Worm (Caenorhabditis elegans): ENCODE data around the gene pgap-3.
"Not testable (repeated sequence)": the region's sequence is repeated elsewhere in the genome, so short reads cannot be mapped to it uniquely, and the experiment has no call there.

Gene pgap-3

DNA sequence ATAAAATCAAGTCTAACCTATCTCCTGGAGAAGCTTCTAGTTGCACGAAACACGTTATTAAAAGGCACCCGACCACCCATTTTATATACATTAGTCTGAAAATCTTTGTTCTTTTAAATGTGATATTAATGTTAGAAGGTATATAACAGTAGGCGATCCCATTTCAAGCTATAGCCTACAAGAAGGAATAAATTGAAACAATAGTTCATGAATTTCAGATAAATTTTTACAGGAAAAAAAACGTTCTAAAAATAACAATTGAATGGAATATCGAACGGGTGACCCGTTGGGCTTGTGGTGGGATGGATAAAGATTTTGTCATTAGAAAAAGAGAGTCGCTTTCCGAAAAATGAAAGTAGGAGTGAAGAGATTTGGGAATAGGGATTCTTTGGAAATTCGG is at the start of gene pgap-3:
Gene pgap-3 (minus strand): TSS at position 101 of the 400 bp plus-strand sequence.
- TF ChIP-seq lin-15B (tag; optimal IDR thresholded peaks at IDR 0.05) (no peak), ztf-4 (tag; optimal IDR thresholded peaks at IDR 0.05) (no peak), nfya-1 (tag; optimal IDR thresholded peaks at IDR 0.05; ENCODE audit: insufficient read depth) (no peak), ceh-16 (tag; optimal IDR thresholded peaks at IDR 0.05) (no peak), lin-39 (tag; optimal IDR thresholded peaks at IDR 0.05) (no peak), elt-2 (tag; optimal IDR thresholded peaks at IDR 0.05) (no peak), ceh-9 (tag; optimal IDR thresholded peaks at IDR 0.05) (no peak), unc-39 (tag; optimal IDR thresholded peaks at IDR 0.05) (no peak), nhr-77 (tag; optimal IDR thresholded peaks at IDR 0.05) (no peak), ztf-11 (tag; optimal IDR thresholded peaks at IDR 0.05) (no peak)

DNA sequence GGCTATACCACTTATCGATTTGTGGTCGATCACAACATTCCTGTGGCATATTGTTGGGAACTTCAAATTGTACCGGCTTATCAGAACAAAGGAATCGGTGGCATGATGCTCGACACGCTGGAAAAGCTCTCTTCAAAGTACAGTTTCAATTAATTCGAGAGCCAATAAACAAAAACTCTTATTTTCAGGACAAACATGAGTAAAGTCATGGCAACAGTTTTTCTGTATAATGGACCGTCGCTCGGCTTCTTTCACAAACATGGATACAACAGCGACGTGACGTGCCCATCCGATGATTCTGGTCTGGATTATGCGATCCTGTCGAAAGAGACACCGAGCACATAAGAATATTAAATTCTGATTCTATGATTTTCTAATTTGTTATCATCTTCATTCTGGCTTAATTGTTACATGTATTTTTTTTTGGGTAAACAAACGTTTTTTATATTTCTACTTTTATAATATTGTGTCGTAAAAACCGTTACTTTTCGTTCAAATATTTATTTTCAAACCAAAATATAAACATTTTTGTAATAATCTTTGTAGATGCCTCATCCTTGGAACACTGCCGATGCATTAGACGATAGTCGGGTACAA is 48.9 kb upstream of the pgap-3 start, which contains the start of gene smut-1:
Gene smut-1 (plus strand): TSS at position 547 of the 597 bp plus-strand sequence.
- no peak for TF ChIP-seq nhr-23 (tag; optimal IDR thresholded peaks at IDR 0.05)
- TF ChIP-seq jun-1 (tag; optimal IDR thresholded peaks at IDR 0.05): no peak
- no peak for TF ChIP-seq skn-1 (tag; optimal IDR thresholded peaks at IDR 0.05)
- no peak for TF ChIP-seq egl-5 (tag; optimal IDR thresholded peaks at IDR 0.05)
- no peak for TF ChIP-seq nhr-12 (tag; optimal IDR thresholded peaks at IDR 0.05)
- no peak for TF ChIP-seq elt-3 (tag; optimal IDR thresholded peaks at IDR 0.05)
- TF ChIP-seq nhr-76 (tag; optimal IDR thresholded peaks at IDR 0.05): no peak
- TF ChIP-seq ztf-4 (tag; optimal IDR thresholded peaks at IDR 0.05): no peak
- no peak for TF ChIP-seq hmg-11 (tag; optimal IDR thresholded peaks at IDR 0.05)
- TF ChIP-seq mdl-1 (tag; optimal IDR thresholded peaks at IDR 0.05): no peak
- no peak for TF ChIP-seq R02D3.7 (tag; optimal IDR thresholded peaks at IDR 0.05)
- no peak for TF ChIP-seq fkh-10 (GFP tag; optimal IDR thresholded peaks at IDR 0.05)
- no peak for TF ChIP-seq eor-1 (tag; optimal IDR thresholded peaks at IDR 0.05)
- TF ChIP-seq nhr-11 (tag; optimal IDR thresholded peaks at IDR 0.05): no peak
- TF ChIP-seq elt-1 (tag; optimal IDR thresholded peaks at IDR 0.05): no peak

DNA sequence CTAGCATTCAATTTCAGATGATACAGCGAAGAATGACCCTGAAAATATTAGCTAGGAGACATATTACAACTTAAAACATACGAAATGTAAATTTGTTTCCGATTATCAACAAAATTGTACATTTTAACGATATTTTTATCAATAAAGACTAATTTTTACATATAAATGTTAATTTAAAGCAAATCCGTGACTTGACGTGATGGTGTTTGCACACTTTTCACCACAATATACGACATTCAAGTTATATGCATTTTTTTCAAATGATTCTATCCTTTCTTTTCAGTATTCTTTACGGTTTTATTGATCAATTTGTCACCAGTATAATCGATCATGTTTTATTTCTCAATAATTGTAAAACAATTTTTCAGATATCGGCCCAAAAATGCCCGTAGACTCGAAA is 48.1 kb upstream of the pgap-3 start, which contains the start of gene Y38A10A.7:
Gene Y38A10A.7 (plus strand): TSS at position 369 of the 400 bp plus-strand sequence.
- peak; percentile 31 for TF ChIP-seq nfya-1 (tag; optimal IDR thresholded peaks at IDR 0.05; ENCODE audit: insufficient read depth)
- peak; percentile 46 for TF ChIP-seq pha-4 (tag; optimal IDR thresholded peaks at IDR 0.05)
- no peak for TF ChIP-seq nhr-77 (tag; optimal IDR thresholded peaks at IDR 0.05)
- peak; percentile 58 for TF ChIP-seq hmg-11 (tag; optimal IDR thresholded peaks at IDR 0.05)
- TF ChIP-seq nhr-23 (tag; optimal IDR thresholded peaks at IDR 0.05): peak; percentile 3
- peak; percentile 8 for TF ChIP-seq elt-2 (tag; optimal IDR thresholded peaks at IDR 0.05)
- TF ChIP-seq fkh-10 (GFP tag; optimal IDR thresholded peaks at IDR 0.05): no peak

DNA sequence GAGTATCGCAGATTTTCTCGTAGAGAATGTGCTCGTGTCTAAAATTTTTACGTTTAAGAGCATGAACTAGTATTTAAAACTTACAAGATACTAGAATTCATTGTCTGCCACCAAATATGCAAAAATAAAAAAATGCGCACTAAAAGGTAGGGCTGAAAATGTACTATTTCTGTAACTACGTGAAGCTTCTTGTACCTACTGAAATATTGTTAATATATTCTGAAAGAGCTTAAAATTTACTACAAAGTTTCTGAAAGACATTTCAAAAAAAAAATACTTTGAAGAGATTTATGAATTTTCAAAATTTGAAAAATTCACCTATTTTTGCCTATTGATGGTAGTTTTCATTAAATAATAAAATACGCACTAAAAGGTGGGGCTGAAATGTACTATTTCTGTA is 22.2 kb upstream of the pgap-3 start, which contains the start of gene fbxa-214:
Gene fbxa-214 (minus strand): TSS at position 101 of the 400 bp plus-strand sequence.
- TF ChIP-seq ceh-9 (tag; optimal IDR thresholded peaks at IDR 0.05); lsy-12 (tag; optimal IDR thresholded peaks at IDR 0.05); fkh-10 (GFP tag; optimal IDR thresholded peaks at IDR 0.05): not testable (repeated sequence)

DNA sequence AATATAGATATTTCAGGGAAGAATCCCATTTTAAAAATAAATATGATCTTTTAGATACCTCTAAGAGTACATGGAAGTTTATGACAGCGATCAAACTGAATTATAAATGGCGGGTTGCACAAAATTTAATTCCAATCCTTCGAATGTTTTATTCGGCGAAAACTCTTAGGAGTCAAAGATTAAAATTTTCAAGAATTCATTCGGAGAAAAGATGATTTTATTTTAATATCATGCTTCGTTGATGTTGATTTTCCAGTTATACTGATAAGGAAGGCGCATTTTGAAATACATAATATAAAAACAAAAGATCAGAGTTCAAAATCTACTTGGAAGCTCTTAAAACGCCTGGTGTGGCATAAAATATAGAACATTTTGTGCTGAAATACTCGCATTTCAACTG is 19.4 kb upstream of the pgap-3 start, which contains the start of gene srh-10:
Gene srh-10 (minus strand): TSS at position 29 of the 400 bp plus-strand sequence.
- TF ChIP-seq unc-39 (tag; optimal IDR thresholded peaks at IDR 0.05) (no peak), zag-1 (tag; optimal IDR thresholded peaks at IDR 0.05) (no peak), nhr-28 (tag; optimal IDR thresholded peaks at IDR 0.05) (no peak), elt-3 (tag; optimal IDR thresholded peaks at IDR 0.05) (no peak), nhr-43 (tag; optimal IDR thresholded peaks at IDR 0.05; ENCODE audit: poor library complexity, severe bottlenecking) (no peak), R02D3.7 (tag; optimal IDR thresholded peaks at IDR 0.05) (no peak), eor-1 (tag; optimal IDR thresholded peaks at IDR 0.05) (no peak), ztf-4 (tag; optimal IDR thresholded peaks at IDR 0.05) (no peak), egl-27 (tag; optimal IDR thresholded peaks at IDR 0.05) (no peak), ztf-11 (tag; optimal IDR thresholded peaks at IDR 0.05) (no peak), elt-2 (tag; optimal IDR thresholded peaks at IDR 0.05) (no peak), daf-12 (tag; optimal IDR thresholded peaks at IDR 0.05) (no peak), mml-1 (tag; optimal IDR thresholded peaks at IDR 0.05) (no peak), ceh-16 (tag; optimal IDR thresholded peaks at IDR 0.05) (no peak), nhr-25 (tag; optimal IDR thresholded peaks at IDR 0.05) (no peak), nhr-11 (tag; optimal IDR thresholded peaks at IDR 0.05) (no peak), elt-1 (tag; optimal IDR thresholded peaks at IDR 0.05) (no peak), snpc-4 (tag; optimal IDR thresholded peaks at IDR 0.05) (no peak)

All from whole organism, L3 larva.